Fruit fly (Drosophila melanogaster) whole organism, adult: Measurements from ENCODE around the gene tin.
A peak's percentile ranks its signal among the peaks of the same experiment; 100 is the strongest.

ENCODE experiments used
- CG11617 ChIP-seq: fragments of 200-800 bp; sonication (Bioruptor generic); optimal IDR thresholded peaks from 2 replicates; lab custom pipeline; 2017; ENCODE audit warnings: mild to moderate bottlenecking, missing biosample characterization, missing genetic modification reagents, missing genetic modification characterization
- CG12768 ChIP-seq: fragments of 200-800 bp; sonication (Bioruptor generic); optimal IDR thresholded peaks from 2 replicates; lab custom pipeline; 2017; ENCODE audit warnings: missing biosample characterization, missing genetic modification characterization, mild to moderate bottlenecking, moderate library complexity, missing genetic modification reagents
- CG14711 ChIP-seq: fragments of 200-800 bp; sonication (Bioruptor generic); optimal IDR thresholded peaks from 2 replicates; lab custom pipeline; 2018; ENCODE audit warnings: missing biosample characterization, mild to moderate bottlenecking, missing genetic modification characterization, moderate library complexity
- CG1620 ChIP-seq: fragments of 200-800 bp; sonication (Bioruptor generic); optimal IDR thresholded peaks from 2 replicates; lab custom pipeline; 2016; ENCODE audit warnings: missing biosample characterization, missing genetic modification characterization
- CG33017 ChIP-seq: fragments of 200-800 bp; sonication (Bioruptor generic); optimal IDR thresholded peaks from 2 replicates; lab custom pipeline; 2018; ENCODE audit warnings: missing biosample characterization, mild to moderate bottlenecking, missing genetic modification characterization, moderate library complexity
- CG5204 ChIP-seq: fragments of 200-800 bp; sonication (Bioruptor generic); optimal IDR thresholded peaks from 2 replicates; lab custom pipeline; 2016; ENCODE audit warnings: missing biosample characterization, missing genetic modification characterization
- CG7045 ChIP-seq: fragments of 200-800 bp; sonication (Bioruptor generic); optimal IDR thresholded peaks from 2 replicates; lab custom pipeline; 2017; ENCODE audit warnings: missing biosample characterization, mild to moderate bottlenecking, missing genetic modification characterization
- CG7101 ChIP-seq: fragments of 200-800 bp; sonication (Bioruptor generic); optimal IDR thresholded peaks from 2 replicates; lab custom pipeline; 2018; ENCODE audit warnings: missing biosample characterization, mild to moderate bottlenecking, missing genetic modification characterization, moderate library complexity
- Clk ChIP-seq: fragments of 200-800 bp; sonication (Bioruptor generic); optimal IDR thresholded peaks from 2 replicates; lab custom pipeline; 2017; ENCODE audit warnings: missing biosample characterization, missing genetic modification characterization
- Crg-1 ChIP-seq: fragments of 200-800 bp; sonication (Bioruptor generic); optimal IDR thresholded peaks from 2 replicates; lab custom pipeline; 2016; ENCODE audit warnings: missing biosample characterization, missing genetic modification characterization
- Hr96 ChIP-seq: fragments of 200-800 bp; sonication (Bioruptor generic); optimal IDR thresholded peaks from 2 replicates; lab custom pipeline; 2016; ENCODE audit warnings: missing biosample characterization, missing genetic modification characterization
- Mnt ChIP-seq: fragments of 200-800 bp; sonication (Bioruptor generic); optimal IDR thresholded peaks from 2 replicates; lab custom pipeline; 2016; ENCODE audit warnings: missing biosample characterization, mild to moderate bottlenecking, missing genetic modification characterization
- bab1 ChIP-seq: fragments of 200-800 bp; sonication (Bioruptor generic); optimal IDR thresholded peaks from 3 replicates; lab custom pipeline; 2019; ENCODE audit warnings: missing biosample characterization, mild to moderate bottlenecking, missing genetic modification characterization, moderate library complexity
- cic ChIP-seq: fragments of 200-800 bp; sonication (Bioruptor generic); optimal IDR thresholded peaks from 2 replicates; lab custom pipeline; 2017; ENCODE audit warnings: missing biosample characterization, mild to moderate bottlenecking, missing genetic modification characterization, moderate library complexity
- cnc ChIP-seq, 2 experiments: fragments of >200 bp; optimal IDR thresholded peaks; 2 replicates each; lab custom pipeline; 2017
- kay ChIP-seq: fragments of 200-800 bp; sonication (Bioruptor generic); peaks from one replicate; lab custom pipeline; 2016; ENCODE audit warnings: missing biosample characterization, missing genetic modification characterization, borderline replicate concordance
- ovo ChIP-seq: fragments of 200-800 bp; sonication (Bioruptor generic); optimal IDR thresholded peaks from 2 replicates; lab custom pipeline; 2016; ENCODE audit warnings: missing biosample characterization, missing genetic modification characterization
- pad ChIP-seq: fragments of 200-800 bp; sonication (Bioruptor generic); optimal IDR thresholded peaks from 3 replicates; lab custom pipeline; 2017; ENCODE audit warnings: missing biosample characterization, missing genetic modification characterization, mild to moderate bottlenecking, moderate library complexity, missing genetic modification reagents
- tj ChIP-seq: fragments of 200-800 bp; sonication (Bioruptor generic); optimal IDR thresholded peaks from 3 replicates; lab custom pipeline; 2017; ENCODE audit warnings: missing biosample characterization, mild to moderate bottlenecking, missing genetic modification characterization, moderate library complexity
- toe ChIP-seq: fragments of 200-800 bp; sonication (Bioruptor generic); optimal IDR thresholded peaks from 2 replicates; lab custom pipeline; 2016; ENCODE audit warnings: missing biosample characterization, missing genetic modification characterization

Gene tin

dm6 chr3R:21349870-21350314 lies 28.9 kb upstream of the tin start:
- TF ChIP-seq Clk (GFP tag; lab: Kevin White, UChicago): peak; percentile 17
- TF ChIP-seq Hr96 (GFP tag; lab: Kevin White, UChicago): no peak
- TF ChIP-seq Mnt (GFP tag; lab: Kevin White, UChicago): no peak
- TF ChIP-seq CG1620: no peak
- peak; percentile 17 for TF ChIP-seq CG7101 (tag; lab: Kevin White, UChicago)
- TF ChIP-seq tj: peak; percentile 94

dm6 chr3R:21359375-21360191 lies 19.2 kb upstream of the tin start:
- TF ChIP-seq Mnt (GFP tag; lab: Kevin White, UChicago): peak; percentile 44
- no peak for TF ChIP-seq bab1 (GFP tag; lab: Kevin White, UChicago)

DNA sequence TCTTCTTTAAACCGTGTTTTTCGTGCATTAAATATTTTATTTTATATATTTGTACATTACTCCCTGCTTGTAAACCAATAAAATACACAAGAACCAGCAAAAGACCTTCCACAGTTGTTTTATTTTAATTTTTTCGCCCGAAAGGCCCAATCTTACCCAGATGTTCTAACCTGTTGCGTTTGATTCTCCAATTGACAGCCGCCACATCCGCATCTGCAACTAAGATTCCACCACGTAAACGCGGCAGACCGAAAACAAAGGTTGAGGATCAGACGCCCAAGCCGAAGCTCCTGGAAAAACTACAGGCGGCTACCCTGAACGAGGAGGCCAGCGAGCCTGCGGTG lies 18.6 kb upstream of the tin start:
- no peak for TF ChIP-seq ovo

- peak; percentile 97 for TF ChIP-seq CG7045
- peak; percentile 97 for TF ChIP-seq CG1620
- TF ChIP-seq kay: no peak
- peak; percentile 79 for TF ChIP-seq tj
- peak; percentile 91 for TF ChIP-seq CG14711 (tag; lab: Kevin White, UChicago)
- TF ChIP-seq cic: peak; percentile 63
- TF ChIP-seq cnc (optimal IDR thresholded peaks at IDR 0.05; lab: Kevin White, UChicago): no peak
- TF ChIP-seq CG5204 (GFP tag; lab: Kevin White, UChicago): peak; percentile 98
- TF ChIP-seq CG7101 (tag; lab: Kevin White, UChicago): peak; percentile 97
- TF ChIP-seq Hr96 (GFP tag; lab: Kevin White, UChicago): no peak
- peak; percentile 94 for TF ChIP-seq Clk (GFP tag; lab: Kevin White, UChicago)
- TF ChIP-seq ovo: peak; percentile 97
- peak; percentile 96 for TF ChIP-seq Crg-1 (GFP tag; lab: Kevin White, UChicago)
- TF ChIP-seq bab1 (GFP tag; lab: Kevin White, UChicago): peak; percentile 93
- TF ChIP-seq CG11617 (GFP tag; lab: Kevin White, UChicago): peak; percentile 97
- peak; percentile 93 for TF ChIP-seq CG33017
- TF ChIP-seq toe (GFP tag; lab: Kevin White, UChicago): peak; percentile 99
- TF ChIP-seq Mnt (GFP tag; lab: Kevin White, UChicago): peak; percentile 92
- peak; percentile 98 for TF ChIP-seq CG12768 (GFP tag; lab: Kevin White, UChicago)
- TF ChIP-seq pad (GFP tag; lab: Kevin White, UChicago): peak; percentile 90
Measured at dm6 chr3R:21365262-21365661, 13.5 kb upstream of the tin start.

- TF ChIP-seq CG5204 (GFP tag; lab: Kevin White, UChicago) (no peak), Clk (GFP tag; lab: Kevin White, UChicago) (no peak), CG7045 (no peak), CG12768 (GFP tag; lab: Kevin White, UChicago) (no peak), cnc (optimal IDR thresholded peaks at IDR 0.05; lab: Kevin White, UChicago) (no peak), pad (GFP tag; lab: Kevin White, UChicago) (no peak), ovo (no peak), Crg-1 (GFP tag; lab: Kevin White, UChicago) (no peak), CG7101 (tag; lab: Kevin White, UChicago) (no peak), bab1 (GFP tag; lab: Kevin White, UChicago) (no peak), CG33017 (no peak), CG14711 (tag; lab: Kevin White, UChicago) (no peak), CG1620 (no peak), kay (no peak), toe (GFP tag; lab: Kevin White, UChicago) (no peak), CG11617 (GFP tag; lab: Kevin White, UChicago) (no peak), Hr96 (GFP tag; lab: Kevin White, UChicago) (no peak), tj (no peak), cic (no peak), Mnt (GFP tag; lab: Kevin White, UChicago) (no peak)
Measured at dm6 chr3R:21368444-21368843, 10.3 kb upstream of the tin start.

dm6 chr3R:21373403-21374326 lies 5.1 kb upstream of the tin start:
- TF ChIP-seq CG12768 (GFP tag; lab: Kevin White, UChicago): peak; percentile 40
- TF ChIP-seq bab1 (GFP tag; lab: Kevin White, UChicago): peak; percentile 65
- TF ChIP-seq Mnt (GFP tag; lab: Kevin White, UChicago): peak; percentile 14
- TF ChIP-seq CG11617 (GFP tag; lab: Kevin White, UChicago): no peak
- TF ChIP-seq tj: peak; percentile 58
- peak; percentile 17 for TF ChIP-seq CG14711 (tag; lab: Kevin White, UChicago)
- TF ChIP-seq CG7045: peak; percentile 56
- peak; percentile 11 for TF ChIP-seq Crg-1 (GFP tag; lab: Kevin White, UChicago)
- TF ChIP-seq CG33017: no peak
- no peak for TF ChIP-seq CG1620
- peak; percentile 61 for TF ChIP-seq CG7101 (tag; lab: Kevin White, UChicago)
- TF ChIP-seq kay: peak; percentile 97
- TF ChIP-seq ovo: peak; percentile 22
- no peak for TF ChIP-seq cic
- peak; percentile 58 for TF ChIP-seq pad (GFP tag; lab: Kevin White, UChicago)
